Fruit fly (Drosophila melanogaster): Measurements from ENCODE around the gene CG31875.
A peak's percentile ranks its signal among the peaks of the same experiment; 100 is the strongest.

Gene CG31875

dm6 chr2L:9946051-9946450 lies 56.5 kb downstream of the CG31875 start:
- TF ChIP-seq dsf (GFP tag; optimal IDR thresholded peaks at IDR 0.05; ENCODE audit: borderline replicate concordance): no peak
- peak; percentile 75 for TF ChIP-seq Dif (GFP tag; optimal IDR thresholded peaks at IDR 0.05; ENCODE audit: partially characterized antibody)
- TF ChIP-seq dl (GFP tag; optimal IDR thresholded peaks at IDR 0.05; ENCODE audit: insufficient read depth in 1 of 2, partially characterized antibody in 2 of 2): no peak
- TF ChIP-seq tai (GFP tag; optimal IDR thresholded peaks at IDR 0.05): no peak
- no peak for TF ChIP-seq sage (GFP tag; optimal IDR thresholded peaks at IDR 0.05)
- peak; percentile 56 for TF ChIP-seq Vsx2 (GFP tag; optimal IDR thresholded peaks at IDR 0.05; ENCODE audit: partially characterized antibody)
- TF ChIP-seq Hr83 (GFP tag; optimal IDR thresholded peaks at IDR 0.05; ENCODE audit: poor library complexity, severe bottlenecking): peak; percentile 62
